Worm (Caenorhabditis elegans) whole organism, mixed stage, embryonic: ENCODE data around the gene T23F6.5.

Source experiments
- M03D4.4 ChIP-seq: sonication (generic microtip); optimal IDR thresholded peaks from 2 replicates; lab custom pipeline; 2017; ENCODE audit warnings: mild to moderate bottlenecking, missing genetic modification characterization, missing compliant biosample characterization
- ceh-39 ChIP-seq: fragments of 150-350 bp; optimal IDR thresholded peaks from 2 replicates; lab custom pipeline; 2014; ENCODE audit warnings: missing biosample characterization, missing genetic modification characterization
- ceh-43 ChIP-seq: fragments of 200-800 bp; sonication (Bioruptor generic); optimal IDR thresholded peaks from 2 replicates; lab custom pipeline; 2018; ENCODE audit warnings: mild to moderate bottlenecking, missing genetic modification characterization, moderate library complexity, missing compliant biosample characterization
- ceh-83 ChIP-seq: fragments of 200-800 bp; sonication (Bioruptor generic); optimal IDR thresholded peaks from 2 replicates; lab custom pipeline; 2018; ENCODE audit warnings: mild to moderate bottlenecking, missing genetic modification characterization, missing compliant biosample characterization
- ces-1 ChIP-seq: fragments of 150-350 bp; optimal IDR thresholded peaks from 2 replicates; lab custom pipeline; 2014; ENCODE audit warnings: missing biosample characterization, missing genetic modification reagents, missing genetic modification characterization
- cnd-1 ChIP-seq: fragments of 200-800 bp; sonication (Bioruptor generic); optimal IDR thresholded peaks from 2 replicates; lab custom pipeline; 2018; ENCODE audit warnings: mild to moderate bottlenecking, missing genetic modification characterization, missing compliant biosample characterization
- elt-1 ChIP-seq: sonication (generic microtip); optimal IDR thresholded peaks from 2 replicates; lab custom pipeline; 2017; ENCODE audit warnings: missing genetic modification characterization, mild to moderate bottlenecking, missing compliant biosample characterization, antibody characterized with exemption, moderate library complexity, borderline replicate concordance; ENCODE audit not compliant: insufficient read depth
- elt-3 ChIP-seq: fragments of 150-350 bp; optimal IDR thresholded peaks from 2 replicates; lab custom pipeline; 2014; ENCODE audit warnings: missing biosample characterization, missing genetic modification characterization
- flh-1 ChIP-seq: fragments of 200-800 bp; sonication (Bioruptor generic); optimal IDR thresholded peaks from 2 replicates; lab custom pipeline; 2018; ENCODE audit warnings: mild to moderate bottlenecking, missing genetic modification characterization, moderate library complexity, missing compliant biosample characterization
- ham-2 ChIP-seq: fragments of 200-800 bp; sonication (Bioruptor generic); optimal IDR thresholded peaks from 2 replicates; lab custom pipeline; 2018; ENCODE audit warnings: mild to moderate bottlenecking, missing genetic modification characterization, missing compliant biosample characterization
- hlh-1 ChIP-seq: fragments of 150-350 bp; optimal IDR thresholded peaks from 2 replicates; lab custom pipeline; 2014; ENCODE audit warnings: missing biosample characterization, missing genetic modification reagents, missing genetic modification characterization
- lin-13 ChIP-seq: fragments of 150-350 bp; optimal IDR thresholded peaks from 2 replicates; lab custom pipeline; 2014; ENCODE audit warnings: missing biosample characterization, missing genetic modification characterization
- lin-32 ChIP-seq: fragments of 200-800 bp; sonication (Bioruptor generic); optimal IDR thresholded peaks from 2 replicates; lab custom pipeline; 2018; ENCODE audit warnings: mild to moderate bottlenecking, missing genetic modification characterization, missing compliant biosample characterization
- mab-5 ChIP-seq: fragments of 150-350 bp; optimal IDR thresholded peaks from 2 replicates; lab custom pipeline; 2014; ENCODE audit warnings: missing biosample characterization, missing genetic modification characterization
- mep-1 ChIP-seq: fragments of 150-350 bp; optimal IDR thresholded peaks from 2 replicates; lab custom pipeline; 2017; ENCODE audit warnings: missing biosample characterization, missing genetic modification reagents, missing genetic modification characterization, inconsistent platforms
- mls-2 ChIP-seq: sonication (generic microtip); optimal IDR thresholded peaks from 2 replicates; lab custom pipeline; 2016; ENCODE audit warnings: mild to moderate bottlenecking, missing genetic modification characterization, moderate library complexity, missing compliant biosample characterization
- nhr-2 ChIP-seq: fragments of 150-350 bp; optimal IDR thresholded peaks from 2 replicates; lab custom pipeline; 2014; ENCODE audit warnings: missing biosample characterization, missing genetic modification characterization
- nhr-237 ChIP-seq: fragments of 150-350 bp; optimal IDR thresholded peaks from 2 replicates; lab custom pipeline; 2014; ENCODE audit warnings: missing biosample characterization, missing genetic modification characterization
- nhr-28 ChIP-seq: fragments of 150-350 bp; optimal IDR thresholded peaks from 2 replicates; lab custom pipeline; 2014; ENCODE audit warnings: missing biosample characterization, missing genetic modification characterization
- nhr-76 ChIP-seq: sonication (generic microtip); optimal IDR thresholded peaks from 2 replicates; lab custom pipeline; 2017; ENCODE audit warnings: missing biosample characterization, missing genetic modification characterization
- pha-4 ChIP-seq: fragments of 150-350 bp; optimal IDR thresholded peaks from 2 replicates; lab custom pipeline; 2018; ENCODE audit warnings: missing biosample characterization, missing genetic modification reagents, missing genetic modification characterization
- sem-2 ChIP-seq: fragments of 200-800 bp; sonication (Bioruptor generic); optimal IDR thresholded peaks from 2 replicates; lab custom pipeline; 2018; ENCODE audit warnings: mild to moderate bottlenecking, missing genetic modification characterization, missing compliant biosample characterization
- snpc-4 ChIP-seq: fragments of 150-350 bp; optimal IDR thresholded peaks from 2 replicates; lab custom pipeline; 2014; ENCODE audit warnings: missing biosample characterization, missing genetic modification characterization
- sptf-1 ChIP-seq: sonication (generic microtip); optimal IDR thresholded peaks from 2 replicates; lab custom pipeline; 2017; ENCODE audit warnings: mild to moderate bottlenecking, missing genetic modification characterization, moderate library complexity, missing compliant biosample characterization
- tbx-8 ChIP-seq: fragments of 200-800 bp; sonication (Bioruptor generic); optimal IDR thresholded peaks from 2 replicates; lab custom pipeline; 2018; ENCODE audit warnings: mild to moderate bottlenecking, missing genetic modification characterization, moderate library complexity, missing compliant biosample characterization
- unc-120 ChIP-seq: sonication (generic microtip); optimal IDR thresholded peaks from 2 replicates; lab custom pipeline; 2017; ENCODE audit warnings: missing genetic modification characterization, missing compliant biosample characterization; ENCODE audit not compliant: poor library complexity, severe bottlenecking
- unc-39 ChIP-seq: fragments of 150-350 bp; optimal IDR thresholded peaks from 2 replicates; lab custom pipeline; 2014; ENCODE audit warnings: missing biosample characterization, missing genetic modification characterization
- unc-62 ChIP-seq: fragments of 150-350 bp; optimal IDR thresholded peaks from 2 replicates; lab custom pipeline; 2014; ENCODE audit warnings: missing biosample characterization, missing genetic modification reagents, missing genetic modification characterization
- zip-8 ChIP-seq: fragments of 150-350 bp; optimal IDR thresholded peaks from 2 replicates; lab custom pipeline; 2014; ENCODE audit warnings: missing biosample characterization, missing genetic modification characterization

T23F6.5 gene

ce11 chrIV:12689709-12690142, 51.6 kb downstream of the T23F6.5 start:
- TF ChIP-seq ham-2 (GFP tag; lab: Kevin White, UChicago) (no peak), elt-1 (peak; percentile 29)

DNA sequence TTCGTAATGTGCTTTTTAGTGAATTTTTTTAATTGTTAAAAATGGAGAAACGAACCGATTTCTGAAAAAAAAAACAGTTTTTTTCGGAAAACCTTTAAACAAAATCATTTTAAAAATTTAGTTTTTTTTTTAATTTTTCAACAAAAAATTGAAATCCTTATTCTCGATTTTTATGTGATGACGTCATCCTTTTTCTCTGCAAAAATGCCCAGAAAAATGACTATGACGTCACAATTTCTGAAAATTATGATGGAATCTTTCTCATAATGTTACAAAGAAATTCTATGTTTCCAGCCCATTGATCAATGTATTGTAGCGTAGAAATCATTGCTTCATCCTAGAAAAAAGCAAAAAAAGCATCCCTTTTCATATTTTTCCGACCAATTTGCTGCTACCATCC, 52.0 kb downstream of the T23F6.5 start:
- no peak for TF ChIP-seq mab-5 (tag; lab: Kevin White, UChicago)
- TF ChIP-seq zip-8: peak; percentile 100
- no peak for TF ChIP-seq ceh-39

- TF ChIP-seq sptf-1 (tag; lab: Kevin White, UChicago): no peak
- TF ChIP-seq nhr-28: no peak
- TF ChIP-seq unc-39 (tag; lab: Kevin White, UChicago): no peak
- no peak for TF ChIP-seq lin-32 (GFP tag; lab: Kevin White, UChicago)
- TF ChIP-seq nhr-237 (tag; lab: Kevin White, UChicago): no peak
- no peak for TF ChIP-seq flh-1 (GFP tag; lab: Kevin White, UChicago)
- no peak for TF ChIP-seq unc-120 (tag; lab: Kevin White, UChicago)
- TF ChIP-seq tbx-8 (GFP tag; lab: Kevin White, UChicago): no peak
- TF ChIP-seq lin-13 (tag; lab: Kevin White, UChicago): no peak
- TF ChIP-seq M03D4.4 (tag; lab: Kevin White, UChicago): no peak
- TF ChIP-seq nhr-76 (tag; lab: Kevin White, UChicago): no peak
- TF ChIP-seq elt-1: no peak
- no peak for TF ChIP-seq ceh-43 (GFP tag; lab: Kevin White, UChicago)
- TF ChIP-seq cnd-1 (tag; lab: Kevin White, UChicago): no peak
- TF ChIP-seq snpc-4: no peak
- TF ChIP-seq nhr-2 (tag; lab: Kevin White, UChicago): no peak
- TF ChIP-seq ceh-83: no peak
- TF ChIP-seq mls-2 (tag; lab: Kevin White, UChicago): no peak
- no peak for TF ChIP-seq sem-2 (GFP tag; lab: Kevin White, UChicago)
- no peak for TF ChIP-seq mab-5 (tag; lab: Kevin White, UChicago)
Observed at ce11 chrIV:12688370-12688769, 53.0 kb downstream of the T23F6.5 start, which contains the start of gene T23B5.3. TSS of gene T23B5.3 (plus strand) at chrIV:12688670.

- TF ChIP-seq cnd-1 (tag; lab: Kevin White, UChicago) (peak; percentile 85), hlh-1 (tag; lab: Kevin White, UChicago) (peak; percentile 58), ces-1 (peak; percentile 20), lin-32 (GFP tag; lab: Kevin White, UChicago) (peak; percentile 75), nhr-2 (tag; lab: Kevin White, UChicago) (peak; percentile 46), unc-62 (GFP tag; lab: Kevin White, UChicago) (peak; percentile 70), elt-3 (tag; lab: Kevin White, UChicago) (no peak), mep-1 (peak; percentile 30), pha-4 (tag; lab: Kevin White, UChicago) (no peak)
Observed at ce11 chrIV:12685827-12686226, 55.5 kb downstream of the T23F6.5 start.
